Worm (Caenorhabditis elegans): ENCODE results near the gene kin-18.

Gene kin-18

DNA sequence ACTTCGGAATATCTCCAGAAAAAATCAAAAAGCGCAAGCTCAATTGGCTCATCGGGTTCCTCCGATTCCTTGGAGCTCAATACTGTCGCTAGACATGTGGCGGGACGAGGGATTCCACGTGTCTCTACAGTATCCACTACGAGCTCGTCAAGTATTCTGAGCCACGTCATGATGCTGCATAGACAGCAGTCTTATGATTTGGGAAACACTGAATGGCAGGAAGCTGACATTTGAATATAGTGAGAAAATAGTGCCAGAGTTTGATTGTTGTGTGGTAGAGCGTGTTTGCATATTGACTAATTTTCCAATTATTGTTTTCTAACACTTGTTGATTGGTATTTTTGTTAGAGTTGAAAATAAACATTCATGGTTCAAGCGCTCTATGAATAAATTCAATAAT is 45.0 kb downstream of the kin-18 start:
- no peak for TF ChIP-seq unc-120 (tag; optimal IDR thresholded peaks at IDR 0.05; ENCODE audit: poor library complexity, severe bottlenecking)
- no peak for TF ChIP-seq tbx-8 (GFP tag; optimal IDR thresholded peaks at IDR 0.05)
- TF ChIP-seq bed-3 (GFP tag; optimal IDR thresholded peaks at IDR 0.05), result no peak
- no peak for TF ChIP-seq M03D4.4 (tag; optimal IDR thresholded peaks at IDR 0.05)
- no peak for TF ChIP-seq elt-3 (tag; optimal IDR thresholded peaks at IDR 0.05)
- no peak for TF ChIP-seq ham-2 (GFP tag; optimal IDR thresholded peaks at IDR 0.05)
- no peak for TF ChIP-seq sem-2 (GFP tag; optimal IDR thresholded peaks at IDR 0.05)
- no peak for TF ChIP-seq nhr-2 (tag; optimal IDR thresholded peaks at IDR 0.05)
- no peak for TF ChIP-seq elt-1 (tag; optimal IDR thresholded peaks at IDR 0.05; ENCODE audit: borderline replicate concordance, insufficient read depth)
- TF ChIP-seq nhr-76 (tag; optimal IDR thresholded peaks at IDR 0.05), result no peak
- no peak for TF ChIP-seq flh-1 (GFP tag; optimal IDR thresholded peaks at IDR 0.05)

DNA sequence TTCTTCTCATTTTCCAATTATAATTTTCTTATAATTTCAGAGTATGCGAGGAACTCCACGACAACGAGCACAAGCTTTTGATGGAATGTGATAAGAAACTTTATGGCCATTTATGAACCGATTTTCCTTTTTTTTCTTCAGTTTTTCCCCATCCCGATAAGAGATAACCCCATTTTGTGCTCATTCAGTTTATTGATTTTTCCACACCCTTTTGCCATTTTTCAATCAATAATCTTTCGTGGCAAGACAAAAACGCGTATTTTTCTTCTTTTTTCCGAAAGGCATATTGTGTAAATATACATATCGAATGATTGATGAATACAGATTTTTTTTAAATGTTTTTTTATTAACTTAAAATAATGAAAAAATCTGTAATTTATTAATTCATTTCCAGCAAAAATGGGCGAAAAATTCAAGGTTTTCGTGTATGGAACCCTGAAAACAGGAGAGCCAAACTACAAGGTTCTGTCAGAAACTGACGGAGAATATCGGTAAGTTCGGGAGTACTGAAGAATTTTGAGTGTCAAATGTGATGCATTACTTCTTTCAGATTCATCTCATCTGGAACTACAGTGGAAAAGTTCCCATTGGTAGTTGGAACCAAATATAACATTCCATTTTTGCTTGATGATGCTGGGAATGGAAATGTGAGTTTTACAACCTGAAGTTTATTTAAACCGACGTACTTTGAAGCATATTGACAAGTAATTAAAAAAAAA is 46.0 kb downstream of the kin-18 start, which contains the start of gene F42A10.9:
Gene F42A10.9, plus strand, starts transcription at position 321 of the 719 bp plus-strand sequence.
- TF ChIP-seq bed-3 (GFP tag; optimal IDR thresholded peaks at IDR 0.05), result no peak
- TF ChIP-seq mep-1 (tag; optimal IDR thresholded peaks at IDR 0.05), result no peak
- TF ChIP-seq nhr-12 (tag; optimal IDR thresholded peaks at IDR 0.05), result no peak
- no peak for TF ChIP-seq lsy-2 (tag; optimal IDR thresholded peaks at IDR 0.05)
- TF ChIP-seq nhr-2 (tag; optimal IDR thresholded peaks at IDR 0.05), result no peak
- TF ChIP-seq blmp-1 (tag; optimal IDR thresholded peaks at IDR 0.05), result no peak

DNA sequence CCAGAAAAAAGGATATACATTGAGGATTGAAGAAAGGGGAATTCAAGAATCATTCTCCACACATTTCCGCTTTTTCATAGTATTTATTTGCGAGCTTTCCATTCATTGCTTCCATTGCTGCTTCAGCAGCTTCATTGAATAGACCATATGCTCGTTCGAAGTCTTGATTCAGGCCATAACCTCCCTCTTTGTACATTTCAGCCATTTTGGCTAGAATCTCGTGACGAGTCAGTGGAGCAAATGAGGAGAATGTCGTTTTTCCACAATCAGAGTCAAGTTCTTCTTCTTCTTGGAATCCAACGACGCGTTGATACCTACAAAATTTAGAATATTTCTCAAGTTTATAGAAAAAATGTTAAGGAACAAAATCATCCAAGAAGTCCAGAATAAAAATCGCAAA is 46.8 kb downstream of the kin-18 start:
- TF ChIP-seq ceh-43 (GFP tag; optimal IDR thresholded peaks at IDR 0.05) (no peak), unc-120 (tag; optimal IDR thresholded peaks at IDR 0.05; ENCODE audit: poor library complexity, severe bottlenecking) (no peak), blmp-1 (tag; optimal IDR thresholded peaks at IDR 0.05) (no peak), tbx-8 (GFP tag; optimal IDR thresholded peaks at IDR 0.05) (no peak)

DNA sequence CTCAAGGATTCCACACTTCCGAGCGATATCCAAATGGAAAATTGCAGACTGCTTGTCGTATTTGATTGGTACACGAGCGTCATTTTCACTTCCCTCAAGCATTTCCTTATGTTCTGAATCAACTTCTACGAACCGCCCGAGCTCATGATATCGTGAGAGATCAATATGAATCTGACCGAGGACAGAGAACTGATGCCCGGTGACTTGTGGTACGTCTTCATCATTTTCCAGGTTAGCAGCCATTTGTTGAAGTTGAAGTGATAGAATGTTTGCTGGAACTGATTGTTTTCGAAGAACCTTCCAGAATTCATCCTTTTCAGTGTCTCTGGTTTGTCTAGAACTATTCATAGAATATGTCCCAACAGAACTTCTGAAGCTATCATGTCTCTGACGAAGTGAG is 48.2 kb downstream of the kin-18 start:
- TF ChIP-seq mab-5 (tag; optimal IDR thresholded peaks at IDR 0.05) (no peak), hlh-1 (tag; optimal IDR thresholded peaks at IDR 0.05) (no peak), tbx-8 (GFP tag; optimal IDR thresholded peaks at IDR 0.05) (no peak), ztf-11 (tag; optimal IDR thresholded peaks at IDR 0.05) (no peak)

DNA sequence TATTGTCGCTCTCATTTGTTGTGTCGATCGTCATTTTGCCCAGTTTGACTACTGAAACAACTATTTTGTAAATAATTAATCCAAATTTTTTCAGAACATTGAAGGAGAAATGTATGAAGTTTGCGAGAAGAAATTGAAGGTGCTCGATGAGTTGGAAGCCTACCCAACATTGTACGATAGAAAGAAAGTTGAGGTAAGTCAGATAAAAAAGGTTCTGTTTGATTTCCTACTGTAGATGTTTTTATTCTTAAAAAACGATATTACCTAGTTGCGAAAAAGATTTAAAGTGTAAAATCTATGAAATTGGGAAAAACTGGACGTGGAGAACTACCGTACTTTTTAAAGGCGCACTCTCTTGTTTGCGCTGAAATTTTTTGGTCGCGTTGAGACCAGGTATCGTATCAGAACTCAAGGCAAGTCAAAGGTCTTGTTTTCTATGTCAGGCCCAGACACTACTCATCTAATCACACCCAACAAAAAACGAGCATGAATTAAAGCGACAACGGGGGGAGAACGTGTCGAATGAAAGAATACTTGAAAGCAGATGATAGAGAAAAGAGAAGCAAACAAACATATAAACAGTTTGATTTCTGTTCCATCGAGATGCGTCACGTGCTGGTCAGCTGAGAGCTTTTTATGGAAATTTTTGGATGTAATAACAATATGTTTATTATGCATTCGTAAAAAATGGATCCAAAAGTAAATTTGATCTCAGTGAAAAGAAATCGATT is 50.2 kb downstream of the kin-18 start, which contains the start of gene efk-1:
Gene efk-1, minus strand, starts transcription at position 51 of the 731 bp plus-strand sequence.
- TF ChIP-seq nhr-76 (tag; optimal IDR thresholded peaks at IDR 0.05) (no peak), mls-2 (tag; optimal IDR thresholded peaks at IDR 0.05) (no peak), lin-32 (GFP tag; optimal IDR thresholded peaks at IDR 0.05) (no peak), cnd-1 (tag; optimal IDR thresholded peaks at IDR 0.05) (no peak)

DNA sequence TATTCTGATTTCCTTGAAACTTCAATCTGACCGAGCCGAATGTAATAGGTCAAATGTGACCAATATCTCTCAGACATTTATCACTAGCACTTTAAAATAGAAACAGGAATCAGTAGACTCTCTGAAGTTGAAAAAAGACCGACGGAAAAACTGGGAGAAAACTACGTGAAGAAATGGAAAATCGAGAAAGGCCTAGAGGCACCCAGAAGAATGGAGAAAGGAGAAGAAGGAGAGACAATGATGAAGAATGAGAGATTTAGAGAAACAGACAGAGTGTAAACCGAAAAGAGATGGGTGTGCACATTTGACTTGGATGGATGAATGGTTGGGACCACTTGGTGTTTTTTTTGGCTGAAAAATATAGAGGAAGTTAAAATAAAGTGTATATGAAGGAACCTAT is 51.6 kb downstream of the kin-18 start:
- peak; percentile 18 for TF ChIP-seq hlh-1 (tag; optimal IDR thresholded peaks at IDR 0.05)
- peak; percentile 6 for TF ChIP-seq lsy-2 (tag; optimal IDR thresholded peaks at IDR 0.05)
- peak; percentile 60 for TF ChIP-seq unc-62 (GFP tag; optimal IDR thresholded peaks at IDR 0.05)
- no peak for TF ChIP-seq tbx-8 (GFP tag; optimal IDR thresholded peaks at IDR 0.05)
- peak; percentile 62 for TF ChIP-seq unc-120 (tag; optimal IDR thresholded peaks at IDR 0.05; ENCODE audit: poor library complexity, severe bottlenecking)
- no peak for TF ChIP-seq sem-2 (GFP tag; optimal IDR thresholded peaks at IDR 0.05)
- no peak for TF ChIP-seq elt-1 (tag; optimal IDR thresholded peaks at IDR 0.05; ENCODE audit: borderline replicate concordance, insufficient read depth)
- peak; percentile 13 for TF ChIP-seq nhr-237 (tag; optimal IDR thresholded peaks at IDR 0.05)

DNA sequence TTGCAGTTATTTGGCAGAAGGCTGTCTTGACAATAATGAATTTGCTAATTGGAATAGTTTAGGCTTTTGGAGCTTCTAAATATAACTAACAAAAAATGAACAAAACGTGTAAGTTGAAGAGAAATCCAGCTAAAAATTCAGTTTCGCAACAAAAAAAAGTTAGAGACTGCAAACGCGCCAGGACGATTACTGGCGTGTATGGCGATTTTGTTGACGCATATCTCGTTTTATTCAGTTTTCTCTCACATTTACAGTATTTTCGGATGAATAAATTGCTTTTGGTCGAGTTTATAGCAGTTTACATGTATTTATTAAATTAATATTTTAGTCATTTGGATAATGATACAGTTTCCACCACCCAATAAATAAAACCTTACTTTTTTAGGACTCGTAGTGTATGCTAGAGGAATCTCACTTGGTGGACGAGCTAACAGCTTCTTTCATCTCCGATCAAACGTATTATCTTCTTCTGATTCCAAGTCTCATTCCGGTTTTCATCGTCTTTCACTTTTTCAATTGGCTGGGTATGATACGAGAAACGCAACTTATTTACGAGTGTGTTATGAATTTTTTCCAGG is 54.7 kb downstream of the kin-18 start, which contains the start of the genes abcf-3 and F42A10.5:
Gene abcf-3, plus strand, starts transcription at position 384 of the 578 bp plus-strand sequence.
Gene F42A10.5, minus strand, starts transcription at position 458 of the 578 bp plus-strand sequence.
- no peak for TF ChIP-seq snpc-4 (tag; optimal IDR thresholded peaks at IDR 0.05)
- peak; percentile 63 for TF ChIP-seq lin-13 (tag; optimal IDR thresholded peaks at IDR 0.05)
- TF ChIP-seq zip-8 (tag; optimal IDR thresholded peaks at IDR 0.05), result no peak
- peak; percentile 37 for TF ChIP-seq mep-1 (tag; optimal IDR thresholded peaks at IDR 0.05)
- peak; percentile 38 for TF ChIP-seq pha-4 (tag; optimal IDR thresholded peaks at IDR 0.05)
- TF ChIP-seq ceh-83 (GFP tag; optimal IDR thresholded peaks at IDR 0.05), result peak; percentile 33
- peak; percentile 16 for TF ChIP-seq sptf-1 (tag; optimal IDR thresholded peaks at IDR 0.05)
- TF ChIP-seq lsy-2 (tag; optimal IDR thresholded peaks at IDR 0.05), result peak; percentile 70
- no peak for TF ChIP-seq flh-1 (GFP tag; optimal IDR thresholded peaks at IDR 0.05)
- no peak for TF ChIP-seq unc-62 (GFP tag; optimal IDR thresholded peaks at IDR 0.05)
- peak; percentile 16 for TF ChIP-seq nhr-237 (tag; optimal IDR thresholded peaks at IDR 0.05)

Data from whole organism, mixed stage, embryonic.